Fruit fly (Drosophila melanogaster) whole organism, adult: ENCODE measurements around the gene CstF64.

ENCODE experiments used
- CG11617 ChIP-seq: fragments of 200-800 bp; sonication (Bioruptor generic); optimal IDR thresholded peaks from 2 replicates; lab custom pipeline; 2017; ENCODE audit warnings: mild to moderate bottlenecking, missing biosample characterization, missing genetic modification reagents, missing genetic modification characterization
- CG12768 ChIP-seq: fragments of 200-800 bp; sonication (Bioruptor generic); optimal IDR thresholded peaks from 2 replicates; lab custom pipeline; 2017; ENCODE audit warnings: missing biosample characterization, missing genetic modification characterization, mild to moderate bottlenecking, moderate library complexity, missing genetic modification reagents
- CG14711 ChIP-seq: fragments of 200-800 bp; sonication (Bioruptor generic); optimal IDR thresholded peaks from 2 replicates; lab custom pipeline; 2018; ENCODE audit warnings: missing biosample characterization, mild to moderate bottlenecking, missing genetic modification characterization, moderate library complexity
- CG33017 ChIP-seq: fragments of 200-800 bp; sonication (Bioruptor generic); optimal IDR thresholded peaks from 2 replicates; lab custom pipeline; 2018; ENCODE audit warnings: missing biosample characterization, mild to moderate bottlenecking, missing genetic modification characterization, moderate library complexity
- CG5204 ChIP-seq: fragments of 200-800 bp; sonication (Bioruptor generic); optimal IDR thresholded peaks from 2 replicates; lab custom pipeline; 2016; ENCODE audit warnings: missing biosample characterization, missing genetic modification characterization
- CG7101 ChIP-seq: fragments of 200-800 bp; sonication (Bioruptor generic); optimal IDR thresholded peaks from 2 replicates; lab custom pipeline; 2018; ENCODE audit warnings: missing biosample characterization, mild to moderate bottlenecking, missing genetic modification characterization, moderate library complexity
- Clk ChIP-seq: fragments of 200-800 bp; sonication (Bioruptor generic); optimal IDR thresholded peaks from 2 replicates; lab custom pipeline; 2017; ENCODE audit warnings: missing biosample characterization, missing genetic modification characterization
- Hr96 ChIP-seq: fragments of 200-800 bp; sonication (Bioruptor generic); optimal IDR thresholded peaks from 2 replicates; lab custom pipeline; 2016; ENCODE audit warnings: missing biosample characterization, missing genetic modification characterization
- Mnt ChIP-seq: fragments of 200-800 bp; sonication (Bioruptor generic); optimal IDR thresholded peaks from 2 replicates; lab custom pipeline; 2016; ENCODE audit warnings: missing biosample characterization, mild to moderate bottlenecking, missing genetic modification characterization
- bab1 ChIP-seq: fragments of 200-800 bp; sonication (Bioruptor generic); optimal IDR thresholded peaks from 3 replicates; lab custom pipeline; 2019; ENCODE audit warnings: missing biosample characterization, mild to moderate bottlenecking, missing genetic modification characterization, moderate library complexity
- cnc ChIP-seq, 2 experiments: fragments of >200 bp; optimal IDR thresholded peaks; 2 replicates each; lab custom pipeline; 2017
- tj ChIP-seq: fragments of 200-800 bp; sonication (Bioruptor generic); optimal IDR thresholded peaks from 3 replicates; lab custom pipeline; 2017; ENCODE audit warnings: missing biosample characterization, mild to moderate bottlenecking, missing genetic modification characterization, moderate library complexity
- toe ChIP-seq: fragments of 200-800 bp; sonication (Bioruptor generic); optimal IDR thresholded peaks from 2 replicates; lab custom pipeline; 2016; ENCODE audit warnings: missing biosample characterization, missing genetic modification characterization

dm6 chr3R:18698855-18699569 is 39.6 kb downstream of the CstF64 start:
- TF ChIP-seq CG12768 (GFP tag; lab: Kevin White, UChicago) (no peak), tj (GFP tag; lab: Kevin White, UChicago) (no peak), Mnt (GFP tag; lab: Kevin White, UChicago) (no peak), cnc (optimal IDR thresholded peaks at IDR 0.05; lab: Kevin White, UChicago) (no peak), bab1 (GFP tag; lab: Kevin White, UChicago) (no peak), Clk (GFP tag; lab: Kevin White, UChicago) (no peak), CG11617 (no peak), Hr96 (no peak), CG5204 (no peak), toe (GFP tag; lab: Kevin White, UChicago) (no peak), CG7101 (no peak), CG33017 (tag; lab: Kevin White, UChicago) (no peak), CG14711 (tag; lab: Kevin White, UChicago) (no peak)
